Fruit fly (Drosophila melanogaster) whole organism, embryonic: ENCODE data around the gene DopEcR.

ENCODE experiments used
- Atf-2 ChIP-seq: fragments of 200-800 bp; sonication (Bioruptor generic); optimal IDR thresholded peaks from 2 replicates; lab custom pipeline; 2016; ENCODE audit warnings: missing biosample characterization, missing genetic modification characterization
- Bdp1 ChIP-seq: fragments of 200-800 bp; sonication (Bioruptor generic); optimal IDR thresholded peaks from 3 replicates; lab custom pipeline; 2016; ENCODE audit warnings: missing biosample characterization, missing genetic modification characterization
- CG10147 ChIP-seq: fragments of 200-800 bp; sonication (Bioruptor generic); optimal IDR thresholded peaks from 2 replicates; lab custom pipeline; 2019; ENCODE audit warnings: missing biosample characterization, mild to moderate bottlenecking, missing genetic modification characterization, moderate library complexity
- CG10267 ChIP-seq: fragments of 200-800 bp; sonication (Bioruptor generic); optimal IDR thresholded peaks from 2 replicates; lab custom pipeline; 2018; ENCODE audit warnings: missing biosample characterization, mild to moderate bottlenecking, missing genetic modification characterization, moderate library complexity
- CG10543 ChIP-seq: fragments of 200-800 bp; sonication (Bioruptor generic); optimal IDR thresholded peaks from 3 replicates; lab custom pipeline; 2017; ENCODE audit warnings: missing biosample characterization, mild to moderate bottlenecking, missing genetic modification characterization, moderate library complexity
- CG10565 ChIP-seq: fragments of 200-800 bp; sonication (Bioruptor generic); optimal IDR thresholded peaks from 3 replicates; lab custom pipeline; 2016; ENCODE audit warnings: missing biosample characterization, mild to moderate bottlenecking, missing genetic modification characterization
- CG11093 ChIP-seq: fragments of 200-800 bp; sonication (Bioruptor generic); IDR thresholded peaks from 3 replicates; pipeline ENCODE4 v1.3.6; 2022; ENCODE audit warnings: missing biosample characterization, missing genetic modification characterization
- CG11695 ChIP-seq: fragments of 200-800 bp; sonication (Bioruptor generic); IDR thresholded peaks from 3 replicates; pipeline ENCODE4 v1.3.6; 2022; ENCODE audit warnings: missing biosample characterization, missing genetic modification characterization
- CG11723 ChIP-seq: fragments of 200-800 bp; sonication (Bioruptor generic); optimal IDR thresholded peaks from 2 replicates; lab custom pipeline; 2017; ENCODE audit warnings: missing biosample characterization, mild to moderate bottlenecking, missing genetic modification characterization
- CG13123 ChIP-seq: fragments of 200-800 bp; sonication (Bioruptor generic); optimal IDR thresholded peaks from 2 replicates; lab custom pipeline; 2016; ENCODE audit warnings: missing biosample characterization, missing genetic modification characterization
- CG13775 ChIP-seq: fragments of 200-800 bp; sonication (Bioruptor generic); optimal IDR thresholded peaks from 3 replicates; lab custom pipeline; 2017; ENCODE audit warnings: missing biosample characterization, mild to moderate bottlenecking, missing genetic modification characterization
- CG2202 ChIP-seq: fragments of 200-800 bp; sonication (Bioruptor generic); optimal IDR thresholded peaks from 2 replicates; lab custom pipeline; 2018; ENCODE audit warnings: missing biosample characterization, mild to moderate bottlenecking, missing genetic modification characterization
- CG31441 ChIP-seq: fragments of 200-800 bp; sonication (Bioruptor generic); IDR thresholded peaks from 2 replicates; pipeline ENCODE4 v1.3.6; 2022; ENCODE audit warnings: missing biosample characterization, missing genetic modification characterization
- CG3407 ChIP-seq: fragments of 200-800 bp; sonication (Bioruptor generic); optimal IDR thresholded peaks from 2 replicates; lab custom pipeline; 2018; ENCODE audit warnings: missing biosample characterization, mild to moderate bottlenecking, missing genetic modification characterization
- CG3995 ChIP-seq: fragments of 200-800 bp; sonication (Bioruptor generic); optimal IDR thresholded peaks from 3 replicates; lab custom pipeline; 2016; ENCODE audit warnings: missing biosample characterization, missing genetic modification characterization
- CG4707 ChIP-seq: fragments of 200-800 bp; sonication (Bioruptor generic); optimal IDR thresholded peaks from 2 replicates; lab custom pipeline; 2018; ENCODE audit warnings: missing biosample characterization, mild to moderate bottlenecking, missing genetic modification characterization, moderate library complexity
- CG7372 ChIP-seq: fragments of 200-800 bp; sonication (Bioruptor generic); IDR thresholded peaks from 2 replicates; pipeline ENCODE4 v1.3.6; 2022; ENCODE audit warnings: missing biosample characterization, missing genetic modification characterization
- CG8281 ChIP-seq: fragments of 200-800 bp; sonication (Bioruptor generic); optimal IDR thresholded peaks from 2 replicates; lab custom pipeline; 2018; ENCODE audit warnings: missing biosample characterization, mild to moderate bottlenecking, missing genetic modification characterization, moderate library complexity
- Dip2 ChIP-seq: fragments of 200-800 bp; sonication (Bioruptor generic); IDR thresholded peaks from 2 replicates; pipeline ENCODE4 v1.3.6; 2022; ENCODE audit warnings: missing biosample characterization, missing genetic modification characterization
- Ets65A ChIP-seq: fragments of 200-800 bp; sonication (Bioruptor generic); peaks from one replicate; lab custom pipeline; 2016; ENCODE audit warnings: missing biosample characterization, missing genetic modification characterization
- HLH3B ChIP-seq: fragments of 200-800 bp; sonication (Bioruptor generic); IDR thresholded peaks from 2 replicates; pipeline ENCODE4 v1.3.6; 2022; ENCODE audit warnings: missing biosample characterization, missing genetic modification characterization
- HLH4C ChIP-seq: fragments of 200-800 bp; sonication (Bioruptor generic); IDR thresholded peaks from 3 replicates; pipeline ENCODE4 v1.3.6; 2022; ENCODE audit warnings: missing biosample characterization, missing genetic modification characterization; ENCODE audit not compliant: partially characterized antibody
- Lim3 ChIP-seq: fragments of 200-800 bp; sonication (Bioruptor generic); IDR thresholded peaks from 2 replicates; pipeline ENCODE4 v1.3.6; 2022; ENCODE audit warnings: missing biosample characterization, missing genetic modification characterization
- Nf-YC ChIP-seq: fragments of 200-800 bp; optimal IDR thresholded peaks from 3 replicates; lab custom pipeline; 2019; ENCODE audit warnings: missing biosample characterization, mild to moderate bottlenecking, missing genetic modification characterization, moderate library complexity
- Oaz ChIP-seq: fragments of 200-800 bp; sonication (Bioruptor generic); IDR thresholded peaks from 2 replicates; pipeline ENCODE4 v1.3.6; 2022; ENCODE audit warnings: missing biosample characterization, missing genetic modification characterization
- Ptx1 ChIP-seq: fragments of 200-800 bp; sonication (Bioruptor generic); IDR thresholded peaks from 2 replicates; pipeline ENCODE4 v1.3.6; 2022; ENCODE audit warnings: missing biosample characterization, missing genetic modification characterization
- Side ChIP-seq: fragments of 200-800 bp; sonication (Bioruptor generic); optimal IDR thresholded peaks from 2 replicates; lab custom pipeline; 2016; ENCODE audit warnings: missing biosample characterization, missing genetic modification characterization
- Sin3A ChIP-seq: fragments of >200 bp; optimal IDR thresholded peaks from 2 replicates; lab custom pipeline; 2018
- Spps ChIP-seq: fragments of 200-800 bp; sonication (Bioruptor generic); optimal IDR thresholded peaks from 2 replicates; lab custom pipeline; 2018; ENCODE audit warnings: missing biosample characterization, mild to moderate bottlenecking, missing genetic modification characterization
- ac ChIP-seq: fragments of 200-800 bp; sonication (Bioruptor generic); optimal IDR thresholded peaks from 3 replicates; lab custom pipeline; 2017; ENCODE audit warnings: missing biosample characterization, mild to moderate bottlenecking, missing genetic modification characterization
- ap ChIP-seq: fragments of 200-800 bp; sonication (Bioruptor generic); IDR thresholded peaks from 2 replicates; pipeline ENCODE4 v1.3.6; 2022; ENCODE audit warnings: missing biosample characterization, missing genetic modification characterization
- ara ChIP-seq: fragments of 200-800 bp; sonication (Bioruptor generic); IDR thresholded peaks from 2 replicates; pipeline ENCODE4 v1.3.6; 2022; ENCODE audit warnings: missing biosample characterization, missing genetic modification characterization
- ase ChIP-seq: fragments of 200-800 bp; sonication (Bioruptor generic); IDR thresholded peaks from 3 replicates; pipeline ENCODE4 v1.3.6; 2022; ENCODE audit warnings: missing biosample characterization, missing genetic modification characterization
- ato ChIP-seq: fragments of 200-800 bp; sonication (Bioruptor generic); IDR thresholded peaks from 2 replicates; pipeline ENCODE4 v1.3.6; 2022; ENCODE audit warnings: missing biosample characterization, missing genetic modification characterization; ENCODE audit not compliant: partially characterized antibody
- chinmo ChIP-seq: fragments of 200-800 bp; sonication (Bioruptor generic); IDR thresholded peaks from 4 replicates; pipeline ENCODE4 v1.3.6; 2022; ENCODE audit warnings: missing biosample characterization, missing genetic modification characterization; ENCODE audit not compliant: partially characterized antibody
- crc ChIP-seq: fragments of 200-800 bp; sonication (Bioruptor generic); optimal IDR thresholded peaks from 2 replicates; lab custom pipeline; 2016; ENCODE audit warnings: missing biosample characterization, missing genetic modification characterization
- dati ChIP-seq: fragments of 200-800 bp; sonication (Bioruptor generic); IDR thresholded peaks from 2 replicates; pipeline ENCODE4 v1.3.6; 2022; ENCODE audit warnings: missing biosample characterization, missing genetic modification characterization
- dm ChIP-seq: fragments of 200-800 bp; sonication (Bioruptor generic); optimal IDR thresholded peaks from 3 replicates; lab custom pipeline; 2016; ENCODE audit warnings: missing biosample characterization, missing genetic modification characterization
- dmrt99B ChIP-seq: fragments of 200-800 bp; sonication (Bioruptor generic); optimal IDR thresholded peaks from 2 replicates; lab custom pipeline; 2018; ENCODE audit warnings: missing biosample characterization, mild to moderate bottlenecking, missing genetic modification characterization, moderate library complexity
- en ChIP-seq: fragments of 200-800 bp; sonication (Bioruptor generic); optimal IDR thresholded peaks from 2 replicates; lab custom pipeline; 2016; ENCODE audit warnings: missing biosample characterization, missing genetic modification characterization
- eve ChIP-seq, 2 experiments: fragments of >200 bp; optimal IDR thresholded peaks; 2 replicates each; lab custom pipeline; 2017; ENCODE audit warnings: missing biosample characterization in 2 of 2, missing genetic modification characterization in 2 of 2
- gem ChIP-seq: fragments of 200-800 bp; sonication (Bioruptor generic); optimal IDR thresholded peaks from 2 replicates; lab custom pipeline; 2019; ENCODE audit warnings: missing biosample characterization, mild to moderate bottlenecking, missing genetic modification characterization, moderate library complexity
- inv ChIP-seq: fragments of 200-800 bp; sonication (Bioruptor generic); IDR thresholded peaks from 2 replicates; pipeline ENCODE4 v1.3.6; 2022; ENCODE audit warnings: missing biosample characterization, missing genetic modification characterization; ENCODE audit not compliant: partially characterized antibody
- maf-S ChIP-seq: fragments of 200-800 bp; sonication (Bioruptor generic); optimal IDR thresholded peaks from 2 replicates; lab custom pipeline; 2016; ENCODE audit warnings: missing biosample characterization, missing genetic modification characterization
- mam ChIP-seq: fragments of 200-800 bp; sonication (Bioruptor generic); optimal IDR thresholded peaks from 3 replicates; lab custom pipeline; 2016; ENCODE audit warnings: missing biosample characterization, missing genetic modification characterization
- salm ChIP-seq: fragments of 200-800 bp; sonication (Bioruptor generic); optimal IDR thresholded peaks from 2 replicates; lab custom pipeline; 2018; ENCODE audit warnings: missing biosample characterization, mild to moderate bottlenecking, missing genetic modification characterization
- shn ChIP-seq: fragments of 200-800 bp; sonication (Bioruptor generic); optimal IDR thresholded peaks from 3 replicates; lab custom pipeline; 2016; ENCODE audit warnings: missing biosample characterization, missing genetic modification characterization
- so ChIP-seq: fragments of 200-800 bp; sonication (Bioruptor generic); IDR thresholded peaks from 3 replicates; pipeline ENCODE4 v1.3.6; 2022; ENCODE audit warnings: missing biosample characterization, missing genetic modification characterization
- tgo ChIP-seq: fragments of 200-800 bp; sonication (Bioruptor generic); IDR thresholded peaks from 3 replicates; pipeline ENCODE4 v1.3.6; 2022; ENCODE audit warnings: missing biosample characterization, missing genetic modification characterization
- tll ChIP-seq, 2 experiments: fragments of 200-800 bp in 1 of 2; fragments of >200 bp in 1 of 2; sonication (Bioruptor generic) in 1 of 2; optimal IDR thresholded peaks; 2 replicates each; lab custom pipeline; 2017 to 2019; ENCODE audit warnings: missing biosample characterization in 2 of 2, missing genetic modification characterization in 2 of 2, mild to moderate bottlenecking in 1 of 2, moderate library complexity in 1 of 2
- tna ChIP-seq: fragments of 200-800 bp; sonication (Bioruptor generic); IDR thresholded peaks from 2 replicates; pipeline ENCODE4 v1.3.6; 2022; ENCODE audit warnings: missing biosample characterization, missing genetic modification characterization; ENCODE audit not compliant: partially characterized antibody
- zfh2 ChIP-seq: fragments of 200-800 bp; sonication (Bioruptor generic); optimal IDR thresholded peaks from 2 replicates; lab custom pipeline; 2016; ENCODE audit warnings: missing biosample characterization, missing genetic modification characterization

DopEcR gene

dm6 chr3L:4380231-4380645, at the start of gene DopEcR (continued):
- TF ChIP-seq ato (GFP tag; lab: Robert Waterston, UW) (no peak), tna (GFP tag; lab: Robert Waterston, UW) (no peak), CG11723 (GFP tag; lab: Kevin White, UChicago) (no peak), ap (GFP tag; lab: Robert Waterston, UW) (no peak), CG7372 (GFP tag; lab: Robert Waterston, UW) (no peak), dmrt99B (tag; lab: Kevin White, UChicago) (peak; percentile 22), CG8281 (no peak), eve (GFP tag; optimal IDR thresholded peaks at IDR 0.05; lab: Kevin White, UChicago) (no peak), en (no peak), CG10147 (GFP tag; lab: Kevin White, UChicago) (peak; percentile 33), CG2202 (tag; lab: Kevin White, UChicago) (no peak), CG3407 (GFP tag; lab: Kevin White, UChicago) (peak; percentile 2), dm (GFP tag; lab: Kevin White, UChicago) (peak; percentile 61), CG10565 (GFP tag; lab: Kevin White, UChicago) (no peak), tll (GFP tag; optimal IDR thresholded peaks at IDR 0.05; lab: Kevin White, UChicago) (no peak), tgo (GFP tag; lab: Robert Waterston, UW) (no peak), inv (GFP tag; lab: Robert Waterston, UW) (no peak), so (GFP tag; lab: Robert Waterston, UW) (no peak; the same call in 2 of the 3 replicates), Dip2 (GFP tag; lab: Robert Waterston, UW) (no peak), HLH3B (no peak), Oaz (no peak), Side (no peak), Sin3A (no peak), CG11093 (no peak), CG10543 (GFP tag; lab: Kevin White, UChicago) (peak; percentile 44), mam (GFP tag; lab: Kevin White, UChicago) (no peak), dati (no peak), CG11695 (0 out of 3 replicates have a peak, but pooled peaks have one; percentile 24), crc (GFP tag; lab: Kevin White, UChicago) (no peak), Lim3 (GFP tag; lab: Robert Waterston, UW) (no peak), maf-S (GFP tag; lab: Kevin White, UChicago) (no peak), zfh2 (GFP tag; lab: Kevin White, UChicago) (no peak), ase (GFP tag; lab: Robert Waterston, UW) (no peak), Atf-2 (GFP tag; lab: Kevin White, UChicago) (no peak), CG4707 (GFP tag; lab: Kevin White, UChicago) (peak; percentile 21), CG3995 (GFP tag; lab: Kevin White, UChicago) (no peak), ara (GFP tag; lab: Robert Waterston, UW) (peak; percentile 39; the same call in 1 of the 2 replicates), Ets65A (peak; percentile 71), CG13123 (GFP tag; lab: Kevin White, UChicago) (no peak), HLH4C (GFP tag; lab: Robert Waterston, UW) (no peak), CG13775 (no peak), CG10267 (tag; lab: Kevin White, UChicago) (no peak), Nf-YC (peak; percentile 25), Bdp1 (GFP tag; lab: Kevin White, UChicago) (no peak), ac (GFP tag; lab: Kevin White, UChicago) (no peak), chinmo (GFP tag; lab: Robert Waterston, UW) (0 out of 4 replicates have a peak, but pooled peaks have one; percentile 28), CG31441 (GFP tag; lab: Robert Waterston, UW) (no peak; the same call in 1 of the 2 replicates), salm (tag; lab: Kevin White, UChicago) (peak; percentile 25), gem (tag; lab: Kevin White, UChicago) (no peak), Spps (tag; lab: Kevin White, UChicago) (no peak), shn (GFP tag; lab: Kevin White, UChicago) (no peak), Ptx1 (GFP tag; lab: Robert Waterston, UW) (no peak)
